Worm (Caenorhabditis elegans): Measurements from ENCODE around the gene K07E3.9.

ce11 chrX:8086450-8086724 lies 21.6 kb upstream of the K07E3.9 start, which contains the start of gene dao-3:
- no peak for TF ChIP-seq flt-1 (GFP tag; IDR thresholded peaks at IDR 0.05)
- no peak for TF ChIP-seq B0310.2 (tag; optimal IDR thresholded peaks at IDR 0.05)
- TF ChIP-seq ama-1 (optimal IDR thresholded peaks at IDR 0.05), result no peak
- no peak for TF ChIP-seq pes-1 (GFP tag; IDR thresholded peaks at IDR 0.05)
- no peak for TF ChIP-seq ets-7 (tag; optimal IDR thresholded peaks at IDR 0.05)
- TF ChIP-seq F13C5.2 (tag; optimal IDR thresholded peaks at IDR 0.05), result no peak
- no peak for TF ChIP-seq tra-4 (tag; optimal IDR thresholded peaks at IDR 0.05)
- TF ChIP-seq hmbx-1 (tag; optimal IDR thresholded peaks at IDR 0.05), result no peak
- TF ChIP-seq aly-1 (tag; optimal IDR thresholded peaks at IDR 0.05), result no peak

Data from whole organism, early embryonic.